Fruit fly (Drosophila melanogaster) whole organism, embryonic: ENCODE measurements around the gene Mtp.

Source experiments
- Awh ChIP-seq: fragments of 200-800 bp; sonication (Bioruptor generic); IDR thresholded peaks from 2 replicates; pipeline ENCODE4, ENCODE4 v1.3.6; 2022; ENCODE audit warnings: missing biosample characterization, missing genetic modification characterization
- CG11696 ChIP-seq: fragments of 200-800 bp; sonication (Bioruptor generic); IDR thresholded peaks from 2 replicates; pipeline ENCODE4 v1.3.6; 2022; ENCODE audit warnings: missing biosample characterization, missing genetic modification characterization
- CG13123 ChIP-seq: fragments of 200-800 bp; sonication (Bioruptor generic); optimal IDR thresholded peaks from 2 replicates; lab custom pipeline; 2016; ENCODE audit warnings: missing biosample characterization, missing genetic modification characterization
- CG13287 ChIP-seq: fragments of 200-800 bp; sonication (Bioruptor generic); IDR thresholded peaks from 2 replicates; pipeline ENCODE4 v1.3.6; 2022; ENCODE audit warnings: missing biosample characterization, missing genetic modification characterization; ENCODE audit not compliant: partially characterized antibody
- CG13624 ChIP-seq: fragments of 200-800 bp; sonication (Bioruptor generic); optimal IDR thresholded peaks from 2 replicates; lab custom pipeline; 2016; ENCODE audit warnings: missing biosample characterization, missing genetic modification characterization
- CG14860 ChIP-seq: fragments of 200-800 bp; sonication (Bioruptor generic); IDR thresholded peaks from 3 replicates; pipeline ENCODE4 v1.3.6; 2022; ENCODE audit warnings: missing biosample characterization, missing genetic modification characterization; ENCODE audit not compliant: partially characterized antibody
- CG18599 ChIP-seq: fragments of 200-800 bp; sonication (Bioruptor generic); optimal IDR thresholded peaks from 3 replicates; lab custom pipeline; 2017; ENCODE audit warnings: missing biosample characterization, missing genetic modification characterization, mild to moderate bottlenecking, moderate library complexity, missing genetic modification reagents
- CG2199 ChIP-seq: fragments of 200-800 bp; sonication (Bioruptor generic); IDR thresholded peaks from 3 replicates; pipeline ENCODE4 v1.3.6; 2022; ENCODE audit warnings: missing biosample characterization, missing genetic modification characterization
- CG30020 ChIP-seq: fragments of 200-800 bp; optimal IDR thresholded peaks from 2 replicates; lab custom pipeline; 2019; ENCODE audit warnings: missing biosample characterization, mild to moderate bottlenecking, missing genetic modification characterization, moderate library complexity
- CG34422 ChIP-seq: fragments of 200-800 bp; sonication (Bioruptor generic); IDR thresholded peaks from 3 replicates; pipeline ENCODE4 v1.3.6; 2022; ENCODE audit warnings: missing biosample characterization, missing genetic modification characterization
- CG5180 ChIP-seq: fragments of 200-800 bp; sonication (Bioruptor generic); optimal IDR thresholded peaks from 3 replicates; lab custom pipeline; 2017; ENCODE audit warnings: missing biosample characterization, missing genetic modification characterization, mild to moderate bottlenecking, moderate library complexity, missing genetic modification reagents
- CG5953 ChIP-seq: fragments of 200-800 bp; sonication (Bioruptor generic); IDR thresholded peaks from 2 replicates; pipeline ENCODE4 v1.3.6; 2022; ENCODE audit warnings: missing biosample characterization, missing genetic modification characterization
- CG6683 ChIP-seq: fragments of 200-800 bp; sonication (Bioruptor generic); optimal IDR thresholded peaks from 2 replicates; lab custom pipeline; 2017; ENCODE audit warnings: missing biosample characterization, mild to moderate bottlenecking, missing genetic modification characterization, missing genetic modification reagents
- CG8281 ChIP-seq: fragments of 200-800 bp; sonication (Bioruptor generic); optimal IDR thresholded peaks from 2 replicates; lab custom pipeline; 2018; ENCODE audit warnings: missing biosample characterization, mild to moderate bottlenecking, missing genetic modification characterization, moderate library complexity
- CG8359 ChIP-seq: fragments of 200-800 bp; sonication (Bioruptor generic); optimal IDR thresholded peaks from 2 replicates; lab custom pipeline; 2017; ENCODE audit warnings: missing biosample characterization, mild to moderate bottlenecking, missing genetic modification characterization, borderline replicate concordance
- CG9609 ChIP-seq: fragments of 200-800 bp; sonication (Bioruptor generic); optimal IDR thresholded peaks from 3 replicates; lab custom pipeline; 2016; ENCODE audit warnings: missing biosample characterization, missing genetic modification characterization
- D ChIP-seq, 2 experiments: fragments of 200-800 bp in 1 of 2; fragments of >200 bp in 1 of 2; sonication (Bioruptor generic) in 1 of 2; optimal IDR thresholded peaks; 2 replicates in 1 of 2; 3 replicates in 1 of 2; lab custom pipeline; 2017; ENCODE audit warnings: mild to moderate bottlenecking in 1 of 2, missing biosample characterization in 1 of 2, missing genetic modification characterization in 1 of 2, missing genetic modification reagents in 1 of 2
- Dbx ChIP-seq: fragments of 200-800 bp; sonication (Bioruptor generic); IDR thresholded peaks from 3 replicates; pipeline ENCODE4 v1.3.6; 2022; ENCODE audit warnings: missing biosample characterization, missing genetic modification characterization
- Dll ChIP-seq: fragments of 200-800 bp; sonication (Bioruptor generic); IDR thresholded peaks from 4 replicates; pipeline ENCODE4 v1.3.6; 2022; ENCODE audit warnings: missing biosample characterization, missing genetic modification characterization; ENCODE audit not compliant: partially characterized antibody
- Doc3 ChIP-seq: fragments of 200-800 bp; sonication (Bioruptor generic); IDR thresholded peaks from 3 replicates; pipeline ENCODE4 v1.3.6; 2022; ENCODE audit warnings: missing biosample characterization, missing genetic modification characterization; ENCODE audit not compliant: partially characterized antibody
- Jarid2 ChIP-seq: fragments of 200-800 bp; sonication (Bioruptor generic); optimal IDR thresholded peaks from 3 replicates; lab custom pipeline; 2017; ENCODE audit warnings: mild to moderate bottlenecking, missing biosample characterization, missing genetic modification reagents, missing genetic modification characterization
- NK7.1 ChIP-seq: fragments of 200-800 bp; sonication (Bioruptor generic); optimal IDR thresholded peaks from 3 replicates; lab custom pipeline; 2016; ENCODE audit warnings: missing biosample characterization, missing genetic modification characterization
- Rx ChIP-seq: fragments of 200-800 bp; sonication (Bioruptor generic); IDR thresholded peaks from 2 replicates; pipeline ENCODE4 v1.3.6; 2022; ENCODE audit warnings: missing biosample characterization, missing genetic modification characterization
- Trl ChIP-seq, 3 experiments: fragments of >200 bp in 2 of 3; fragments of 200-800 bp in 1 of 3; sonication (Bioruptor generic) in 1 of 3; optimal IDR thresholded peaks; 2 replicates in 1 of 3; 3 replicates in 2 of 3; lab custom pipeline; 2016 to 2017; ENCODE audit warnings: missing biosample characterization in 1 of 3, missing genetic modification characterization in 1 of 3
- ato ChIP-seq: fragments of 200-800 bp; sonication (Bioruptor generic); IDR thresholded peaks from 2 replicates; pipeline ENCODE4 v1.3.6; 2022; ENCODE audit warnings: missing biosample characterization, missing genetic modification characterization; ENCODE audit not compliant: partially characterized antibody
- cato ChIP-seq: fragments of 200-800 bp; sonication (Bioruptor generic); optimal IDR thresholded peaks from 2 replicates; lab custom pipeline; 2016; ENCODE audit warnings: missing biosample characterization, missing genetic modification characterization, borderline replicate concordance
- chinmo ChIP-seq: fragments of 200-800 bp; sonication (Bioruptor generic); IDR thresholded peaks from 4 replicates; pipeline ENCODE4 v1.3.6; 2022; ENCODE audit warnings: missing biosample characterization, missing genetic modification characterization; ENCODE audit not compliant: partially characterized antibody
- ci ChIP-seq: fragments of 200-800 bp; sonication (Bioruptor generic); IDR thresholded peaks from 3 replicates; pipeline ENCODE4 v1.3.6; 2022; ENCODE audit warnings: missing biosample characterization, missing genetic modification characterization
- corto ChIP-seq: fragments of 200-800 bp; sonication (Bioruptor generic); optimal IDR thresholded peaks from 2 replicates; lab custom pipeline; 2016; ENCODE audit warnings: missing biosample characterization, mild to moderate bottlenecking, missing genetic modification characterization, moderate library complexity
- croc ChIP-seq: fragments of 200-800 bp; sonication (Bioruptor generic); conservative IDR thresholded peaks from 3 replicates; pipeline ENCODE4 v1.3.6; 2022; ENCODE audit warnings: missing biosample characterization, missing genetic modification characterization
- dpn ChIP-seq, 2 experiments: fragments of 200-800 bp; sonication (Bioruptor generic); optimal IDR thresholded peaks; 3 replicates each; lab custom pipeline; 2016; ENCODE audit warnings: missing biosample characterization in 2 of 2, missing genetic modification characterization in 2 of 2
- grau ChIP-seq: fragments of 200-800 bp; optimal IDR thresholded peaks from 3 replicates; lab custom pipeline; 2019; ENCODE audit warnings: missing biosample characterization, mild to moderate bottlenecking, missing genetic modification characterization, moderate library complexity
- inv ChIP-seq: fragments of 200-800 bp; sonication (Bioruptor generic); IDR thresholded peaks from 2 replicates; pipeline ENCODE4 v1.3.6; 2022; ENCODE audit warnings: missing biosample characterization, missing genetic modification characterization; ENCODE audit not compliant: partially characterized antibody
- jing ChIP-seq: fragments of 200-800 bp; sonication (Bioruptor generic); optimal IDR thresholded peaks from 2 replicates; lab custom pipeline; 2018; ENCODE audit warnings: missing biosample characterization, mild to moderate bottlenecking, missing genetic modification characterization
- lmd ChIP-seq: fragments of 200-800 bp; sonication (Bioruptor generic); IDR thresholded peaks from 2 replicates; pipeline ENCODE4 v1.3.6; 2022; ENCODE audit warnings: missing biosample characterization, missing genetic modification characterization
- onecut ChIP-seq: fragments of 200-800 bp; sonication (Bioruptor generic); IDR thresholded peaks from 2 replicates; pipeline ENCODE4 v1.3.6; 2022; ENCODE audit warnings: missing biosample characterization, missing genetic modification characterization
- otp ChIP-seq: fragments of 200-800 bp; sonication (Bioruptor generic); IDR thresholded peaks from 3 replicates; pipeline ENCODE4, ENCODE4 v1.3.6; 2022; ENCODE audit warnings: missing biosample characterization, missing genetic modification characterization
- phol ChIP-seq: fragments of 200-800 bp; sonication (Bioruptor generic); optimal IDR thresholded peaks from 3 replicates; lab custom pipeline; 2018; ENCODE audit warnings: missing biosample characterization, mild to moderate bottlenecking, missing genetic modification characterization, moderate library complexity
- prd ChIP-seq, 3 experiments: fragments of >200 bp in 2 of 3; fragments of 200-800 bp in 1 of 3; sonication (Bioruptor generic) in 1 of 3; optimal IDR thresholded peaks in 2 of 3; IDR thresholded peaks in 1 of 3; 2 replicates in 2 of 3; 3 replicates in 1 of 3; pipeline versions ENCODE4 v1.3.6 to Lab custom; 2017 to 2022; ENCODE audit warnings: missing biosample characterization in 1 of 3, missing genetic modification characterization in 1 of 3
- pros ChIP-seq: fragments of 200-800 bp; sonication (Bioruptor generic); optimal IDR thresholded peaks from 3 replicates; lab custom pipeline; 2019; ENCODE audit warnings: missing biosample characterization, mild to moderate bottlenecking, missing genetic modification characterization, moderate library complexity
- row ChIP-seq: fragments of 200-800 bp; sonication (Bioruptor generic); IDR thresholded peaks from 3 replicates; pipeline ENCODE4 v1.3.6; 2022; ENCODE audit warnings: missing biosample characterization, missing genetic modification characterization
- sd ChIP-seq: fragments of 200-800 bp; sonication (Bioruptor generic); optimal IDR thresholded peaks from 3 replicates; lab custom pipeline; 2018; ENCODE audit warnings: missing biosample characterization, mild to moderate bottlenecking, missing genetic modification characterization, moderate library complexity
- sim ChIP-seq: fragments of 200-800 bp; sonication (Bioruptor generic); IDR thresholded peaks from 2 replicates; pipeline ENCODE4 v1.3.6; 2022; ENCODE audit warnings: missing biosample characterization, missing genetic modification characterization
- sob ChIP-seq: fragments of 200-800 bp; sonication (Bioruptor generic); IDR thresholded peaks from 2 replicates; pipeline ENCODE4 v1.3.6; 2022; ENCODE audit warnings: missing biosample characterization, missing genetic modification characterization
- stwl ChIP-seq: fragments of 200-800 bp; sonication (Bioruptor generic); optimal IDR thresholded peaks from 3 replicates; lab custom pipeline; 2018; ENCODE audit warnings: missing biosample characterization, mild to moderate bottlenecking, missing genetic modification characterization, moderate library complexity
- tap ChIP-seq: fragments of 200-800 bp; optimal IDR thresholded peaks from 3 replicates; lab custom pipeline; 2019; ENCODE audit warnings: missing biosample characterization, mild to moderate bottlenecking, missing genetic modification characterization, moderate library complexity
- vvl ChIP-seq: fragments of 200-800 bp; sonication (Bioruptor generic); IDR thresholded peaks from 2 replicates; pipeline ENCODE4 v1.3.6; 2022; ENCODE audit warnings: missing biosample characterization, missing genetic modification characterization
- zen2 ChIP-seq: fragments of 200-800 bp; sonication (Bioruptor generic); IDR thresholded peaks from 3 replicates; pipeline ENCODE4 v1.3.6; 2022; ENCODE audit warnings: missing biosample characterization, missing genetic modification characterization; ENCODE audit not compliant: partially characterized antibody

The Mtp gene

dm6 chr2L:20918733-20919132, 3.9 kb downstream of the Mtp start, which contains the start of the genes CG43739 and sky (continued):
- TF ChIP-seq sim (no peak), CG8359 (GFP tag; lab: Kevin White, UChicago) (no peak), CG13123 (GFP tag; lab: Kevin White, UChicago) (no peak), CG18599 (peak; percentile 5), CG14860 (peak; percentile 64), Dbx (peak; percentile 48; the same call in 1 of the 3 replicates), Jarid2 (GFP tag; lab: Kevin White, UChicago) (no peak), CG8281 (tag; lab: Kevin White, UChicago) (no peak), CG11696 (GFP tag; lab: Robert Waterston, UW) (peak; percentile 31; the same call in 1 of the 2 replicates), CG13287 (GFP tag; lab: Robert Waterston, UW) (peak; percentile 88), CG9609 (peak; percentile 31), CG34422 (GFP tag; lab: Robert Waterston, UW) (peak; percentile 54; the same call in 1 of the 3 replicates), corto (GFP tag; lab: Kevin White, UChicago) (no peak), cato (GFP tag; lab: Kevin White, UChicago) (no peak), lmd (GFP tag; lab: Robert Waterston, UW) (0 out of 2 replicates have a peak, but pooled peaks have one; percentile 6), grau (tag; lab: Kevin White, UChicago) (peak; percentile 1), Doc3 (GFP tag; lab: Robert Waterston, UW) (peak; percentile 84), CG2199 (GFP tag; lab: Robert Waterston, UW) (no peak), onecut (0 out of 2 replicates have a peak, but pooled peaks have one; percentile 10), dpn (GFP tag; optimal IDR thresholded peaks at IDR 0.05; lab: Kevin White, UChicago) (peak; percentile 15 to 52), Trl (optimal IDR thresholded peaks at IDR 0.05; lab: Kevin White, UChicago) (no peak), Trl (GFP tag; optimal IDR thresholded peaks at IDR 0.05; lab: Kevin White, UChicago) (peak; percentile 52), D (optimal IDR thresholded peaks at IDR 0.05; lab: Kevin White, UChicago) (no peak), D (GFP tag; optimal IDR thresholded peaks at IDR 0.05; lab: Kevin White, UChicago) (no peak), vvl (GFP tag; lab: Robert Waterston, UW) (peak; percentile 48), NK7.1 (GFP tag; lab: Kevin White, UChicago) (no peak), CG30020 (no peak), row (GFP tag; lab: Robert Waterston, UW) (peak; percentile 47; the same call in 2 of the 3 replicates), ci (GFP tag; lab: Robert Waterston, UW) (no peak; the same call in 2 of the 3 replicates), CG13624 (GFP tag; lab: Kevin White, UChicago) (peak; percentile 53), pros (GFP tag; lab: Kevin White, UChicago) (no peak), sd (tag; lab: Kevin White, UChicago) (peak; percentile 100), sob (GFP tag; lab: Robert Waterston, UW) (peak; percentile 64), jing (GFP tag; lab: Kevin White, UChicago) (no peak), stwl (peak; percentile 52), phol (tag; lab: Kevin White, UChicago) (peak; percentile 34), croc (GFP tag; lab: Robert Waterston, UW) (no peak), Rx (no peak), prd (optimal IDR thresholded peaks at IDR 0.05; lab: Kevin White, UChicago) (no peak), prd (GFP tag; IDR thresholded peaks at IDR 0.05; lab: Robert Waterston, UW) (peak; percentile 36; the same call in 1 of the 3 replicates), ato (GFP tag; lab: Robert Waterston, UW) (peak; percentile 73), tap (tag; lab: Kevin White, UChicago) (no peak), chinmo (no peak), otp (no peak), Awh (GFP tag; lab: Robert Waterston, UW) (no peak), inv (GFP tag; lab: Robert Waterston, UW) (peak; percentile 77), CG6683 (GFP tag; lab: Kevin White, UChicago) (no peak), CG5180 (GFP tag; lab: Kevin White, UChicago) (peak; percentile 52), zen2 (GFP tag; lab: Robert Waterston, UW) (peak; percentile 80), CG5953 (GFP tag; lab: Robert Waterston, UW) (no peak), Dll (peak; percentile 87)
